Fruit fly (Drosophila melanogaster) whole organism, prepupa: ENCODE data around the gene PRY.
"Not testable (repeated sequence)": the region's sequence is repeated elsewhere in the genome, so short reads cannot be mapped to it uniquely, and the experiment has no call there.

Experiments used
- CG3032 ChIP-seq: fragments of 200-800 bp; optimal IDR thresholded peaks from 2 replicates; lab custom pipeline; 2019; ENCODE audit warnings: missing biosample characterization, mild to moderate bottlenecking, missing genetic modification characterization, moderate library complexity
- CG34406 ChIP-seq: fragments of 200-800 bp; sonication (Bioruptor generic); optimal IDR thresholded peaks from 3 replicates; lab custom pipeline; 2016; ENCODE audit warnings: missing biosample characterization, missing genetic modification characterization
- CG6854 ChIP-seq: fragments of 200-800 bp; sonication (Bioruptor generic); optimal IDR thresholded peaks from 2 replicates; lab custom pipeline; 2017; ENCODE audit warnings: missing biosample characterization, mild to moderate bottlenecking, missing genetic modification characterization
- CG8119 ChIP-seq: fragments of 200-800 bp; sonication (Bioruptor generic); IDR thresholded peaks from 3 replicates; pipeline ENCODE4 v1.3.6; 2022; ENCODE audit warnings: missing biosample characterization, missing genetic modification characterization
- OdsH ChIP-seq: fragments of 200-800 bp; sonication (Bioruptor generic); optimal IDR thresholded peaks from 3 replicates; lab custom pipeline; 2016; ENCODE audit warnings: missing biosample characterization, missing genetic modification characterization
- dac ChIP-seq: fragments of 200-800 bp; sonication (Bioruptor generic); optimal IDR thresholded peaks from 2 replicates; lab custom pipeline; 2017; ENCODE audit warnings: missing biosample characterization, mild to moderate bottlenecking, missing genetic modification characterization
- dsx ChIP-seq: fragments of 200-800 bp; optimal IDR thresholded peaks from 3 replicates; lab custom pipeline; 2019; ENCODE audit warnings: missing biosample characterization, mild to moderate bottlenecking, missing genetic modification characterization, moderate library complexity; ENCODE audit not compliant: poor library complexity, severe bottlenecking
- esn ChIP-seq: fragments of 200-800 bp; sonication (Bioruptor generic); optimal IDR thresholded peaks from 2 replicates; lab custom pipeline; 2016; ENCODE audit warnings: missing biosample characterization, mild to moderate bottlenecking, missing genetic modification characterization, moderate library complexity

PRY gene

DNA sequence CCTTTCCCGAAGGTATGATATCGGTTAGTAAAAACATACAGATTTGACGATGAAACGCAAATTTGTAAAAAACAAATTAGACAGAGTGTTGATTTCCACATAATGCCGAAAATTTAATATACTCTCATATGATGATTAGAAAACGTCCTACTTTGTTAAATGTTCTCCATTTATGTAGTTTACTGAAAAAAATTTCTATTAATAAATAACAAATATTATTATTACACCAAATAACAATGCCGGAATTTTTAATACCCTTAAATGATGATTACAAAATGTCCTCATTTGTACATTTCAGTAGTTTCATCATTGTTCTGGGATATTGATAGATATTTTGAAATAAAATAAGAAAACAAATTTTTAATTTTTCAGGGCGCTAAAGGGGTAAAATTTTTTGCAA lies at the start of gene PRY:
TSS of gene PRY (minus strand) at position 101 of the 400 bp plus-strand sequence.
- no peak for TF ChIP-seq esn (GFP tag; lab: Kevin White, UChicago)
- TF ChIP-seq CG34406 (GFP tag; lab: Kevin White, UChicago) = no peak
- TF ChIP-seq CG8119 = no peak
- no peak for TF ChIP-seq CG3032 (tag; lab: Kevin White, UChicago)
- TF ChIP-seq CG6854 (GFP tag; lab: Kevin White, UChicago) = no peak
- TF ChIP-seq, all 60 proteins: peak for 0

DNA sequence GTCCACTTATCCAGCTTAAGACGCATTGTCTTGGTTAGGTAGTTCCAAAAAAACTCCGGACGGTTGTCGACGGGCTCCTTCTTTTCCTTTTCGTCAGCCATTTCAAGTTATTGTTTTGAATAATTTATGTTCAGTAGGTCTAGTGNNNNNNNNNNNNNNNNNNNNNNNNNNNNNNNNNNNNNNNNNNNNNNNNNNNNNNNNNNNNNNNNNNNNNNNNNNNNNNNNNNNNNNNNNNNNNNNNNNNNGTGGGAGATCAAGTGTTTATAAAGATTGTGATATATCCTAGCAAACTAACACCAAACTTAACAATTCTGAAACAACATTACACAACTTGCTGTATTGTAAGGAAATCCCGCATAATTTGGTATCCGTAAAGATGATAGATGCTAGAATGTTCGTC lies 54.4 kb downstream of the PRY start, which contains the start of gene kl-5:
TSS of gene kl-5 (minus strand) at position 101 of the 400 bp plus-strand sequence.
- not testable (repeated sequence) for TF ChIP-seq dsx, OdsH, dac (GFP tag; lab: Kevin White, UChicago)
